Worm (Caenorhabditis elegans) whole organism, midembryonic: ENCODE data around the gene eyg-1.

Experiments used
- T22C8.4 ChIP-seq: fragments of 200-800 bp; sonication (Bioruptor generic); IDR thresholded peaks from 2 replicates; pipeline ENCODE4 v1.3.6; 2022; ENCODE audit warnings: missing genetic modification characterization, missing compliant biosample characterization
- cog-1 ChIP-seq: sonication (generic microtip); optimal IDR thresholded peaks from 2 replicates; lab custom pipeline; 2016; ENCODE audit warnings: missing genetic modification characterization, missing compliant biosample characterization
- flt-1 ChIP-seq: fragments of 200-800 bp; sonication (Bioruptor generic); IDR thresholded peaks from 2 replicates; pipeline ENCODE4 v1.3.6; 2022; ENCODE audit warnings: missing genetic modification characterization, missing compliant biosample characterization
- klf-2 ChIP-seq: fragments of 200-800 bp; sonication (Bioruptor generic); conservative IDR thresholded peaks from 2 replicates; pipeline ENCODE4 v1.3.6; 2022; ENCODE audit warnings: missing genetic modification reagents, missing genetic modification characterization, missing compliant biosample characterization
- med-1 ChIP-seq: sonication (generic microtip); optimal IDR thresholded peaks from 2 replicates; lab custom pipeline; 2017; ENCODE audit warnings: missing genetic modification characterization, mild to moderate bottlenecking, missing compliant biosample characterization, antibody characterized with exemption, missing genetic modification reagents; ENCODE audit not compliant: insufficient read depth
- ref-1 ChIP-seq: fragments of 200-800 bp; sonication (Bioruptor generic); conservative IDR thresholded peaks from 2 replicates; pipeline ENCODE4 v1.3.6; 2022; ENCODE audit warnings: missing genetic modification reagents, missing genetic modification characterization, missing compliant biosample characterization
- tab-1 ChIP-seq: fragments of 200-800 bp; sonication (Bioruptor generic); IDR thresholded peaks from 2 replicates; pipeline ENCODE4 v1.3.6; 2022; ENCODE audit warnings: missing genetic modification characterization, missing compliant biosample characterization
- ztf-23 ChIP-seq: fragments of 200-800 bp; sonication (Bioruptor generic); IDR thresholded peaks from 2 replicates; pipeline ENCODE4 v1.3.6; 2022; ENCODE audit warnings: missing genetic modification reagents, missing genetic modification characterization, missing compliant biosample characterization
- ztf-29 ChIP-seq: fragments of 200-800 bp; sonication (Bioruptor generic); IDR thresholded peaks from 2 replicates; pipeline ENCODE4 v1.3.6; 2022; ENCODE audit warnings: missing genetic modification reagents, missing genetic modification characterization, missing compliant biosample characterization

eyg-1 gene

DNA sequence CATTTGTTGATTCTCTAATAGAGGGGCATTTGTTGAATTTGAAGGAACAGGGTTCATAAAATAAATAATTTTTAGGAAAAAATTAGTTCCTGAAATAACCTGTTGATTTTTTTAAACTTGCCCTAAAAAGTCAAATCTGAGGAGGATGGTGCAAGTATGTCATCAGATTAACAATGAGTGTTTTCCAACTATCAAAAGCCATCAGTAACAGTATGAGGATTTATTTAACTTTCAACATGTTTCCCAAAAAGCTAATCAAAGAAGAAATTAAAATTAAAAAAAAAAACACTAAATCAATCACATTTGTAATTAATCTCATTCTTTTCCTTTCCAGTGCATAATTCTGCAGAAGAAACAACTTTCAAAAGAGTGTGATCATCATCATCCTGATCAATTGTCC, 31.8 kb upstream of the eyg-1 start, which contains the start of gene chil-5:
Gene chil-5, minus strand, starts transcription at position 101 of the 400 bp plus-strand sequence.
- TF ChIP-seq med-1 (GFP tag; lab: Kevin White, UChicago) (no peak), ztf-23 (GFP tag; lab: Robert Waterston, UW) (no peak), tab-1 (GFP tag; lab: Robert Waterston, UW) (no peak), ref-1 (GFP tag; lab: Robert Waterston, UW) (no peak), ztf-29 (GFP tag; lab: Robert Waterston, UW) (no peak), T22C8.4 (GFP tag; lab: Robert Waterston, UW) (no peak), flt-1 (GFP tag; lab: Robert Waterston, UW) (no peak), klf-2 (no peak), cog-1 (tag; lab: Kevin White, UChicago) (no peak)

DNA sequence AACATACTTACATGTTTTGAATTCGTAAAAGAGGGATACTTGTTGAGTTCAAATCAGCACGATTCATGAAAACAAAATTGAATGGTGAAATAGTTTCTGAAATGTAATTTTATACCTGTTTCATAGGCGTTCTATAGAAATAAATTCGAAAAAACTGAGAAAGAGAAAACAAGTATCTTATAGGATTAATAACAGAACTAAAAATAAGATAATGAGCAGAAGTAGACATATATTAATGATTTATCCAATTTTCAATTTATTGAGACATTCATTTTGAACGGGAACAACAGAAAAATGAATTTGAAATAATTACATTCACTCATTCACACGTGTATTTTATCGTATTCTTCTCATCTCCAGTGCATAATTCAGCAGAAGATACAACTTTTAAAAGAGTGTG, 30.0 kb upstream of the eyg-1 start, which contains the start of gene chil-6:
Gene chil-6, minus strand, starts transcription at position 101 of the 400 bp plus-strand sequence.
- TF ChIP-seq ztf-23 (GFP tag; lab: Robert Waterston, UW) (no peak), T22C8.4 (GFP tag; lab: Robert Waterston, UW) (no peak), klf-2 (no peak), cog-1 (tag; lab: Kevin White, UChicago) (no peak), ztf-29 (GFP tag; lab: Robert Waterston, UW) (no peak), med-1 (GFP tag; lab: Kevin White, UChicago) (no peak), ref-1 (GFP tag; lab: Robert Waterston, UW) (no peak), flt-1 (GFP tag; lab: Robert Waterston, UW) (no peak), tab-1 (GFP tag; lab: Robert Waterston, UW) (no peak)

DNA sequence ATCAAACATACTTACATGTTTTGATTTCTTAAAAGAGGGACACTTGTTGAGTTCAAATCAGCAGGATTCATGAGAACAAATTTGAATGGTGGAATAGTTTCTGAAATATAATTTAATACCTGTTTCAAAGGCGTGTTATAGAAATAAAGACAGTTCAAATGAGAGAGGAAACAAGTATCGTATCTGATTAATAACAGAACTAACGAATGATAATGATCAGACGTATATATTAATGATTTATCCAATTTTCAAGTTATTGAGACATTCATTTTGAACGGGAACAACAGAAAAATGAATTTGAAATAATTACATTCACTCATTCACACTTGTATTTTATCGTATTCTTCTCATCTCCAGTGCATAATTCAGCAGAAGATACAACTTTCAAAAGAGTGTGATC, 27.9 kb upstream of the eyg-1 start, which contains the start of gene chil-4:
Gene chil-4, minus strand, starts transcription at position 101 of the 400 bp plus-strand sequence.
- TF ChIP-seq T22C8.4 (GFP tag; lab: Robert Waterston, UW) (no peak), med-1 (GFP tag; lab: Kevin White, UChicago) (no peak), cog-1 (tag; lab: Kevin White, UChicago) (no peak), flt-1 (GFP tag; lab: Robert Waterston, UW) (no peak), tab-1 (GFP tag; lab: Robert Waterston, UW) (no peak), klf-2 (no peak), ztf-29 (GFP tag; lab: Robert Waterston, UW) (no peak), ztf-23 (GFP tag; lab: Robert Waterston, UW) (no peak), ref-1 (GFP tag; lab: Robert Waterston, UW) (no peak)

ce11 chrII:9850945-9851344, 23.2 kb upstream of the eyg-1 start, which contains the start of gene ZK938.10:
TSS of gene ZK938.10 (minus strand) at chrII:9851045.
- TF ChIP-seq ztf-29 (GFP tag; lab: Robert Waterston, UW) (no peak), flt-1 (GFP tag; lab: Robert Waterston, UW) (no peak), cog-1 (tag; lab: Kevin White, UChicago) (no peak), klf-2 (no peak), tab-1 (GFP tag; lab: Robert Waterston, UW) (no peak), ztf-23 (GFP tag; lab: Robert Waterston, UW) (no peak), ref-1 (GFP tag; lab: Robert Waterston, UW) (no peak), T22C8.4 (GFP tag; lab: Robert Waterston, UW) (no peak), med-1 (GFP tag; lab: Kevin White, UChicago) (no peak)

- TF ChIP-seq flt-1 (GFP tag; lab: Robert Waterston, UW), result no peak
- TF ChIP-seq cog-1 (tag; lab: Kevin White, UChicago), result no peak
- no peak for TF ChIP-seq med-1 (GFP tag; lab: Kevin White, UChicago)
- no peak for TF ChIP-seq klf-2
- TF ChIP-seq tab-1 (GFP tag; lab: Robert Waterston, UW), result no peak
- no peak for TF ChIP-seq ztf-29 (GFP tag; lab: Robert Waterston, UW)
- no peak for TF ChIP-seq ztf-23 (GFP tag; lab: Robert Waterston, UW)
- no peak for TF ChIP-seq ref-1 (GFP tag; lab: Robert Waterston, UW)
- TF ChIP-seq T22C8.4 (GFP tag; lab: Robert Waterston, UW), result no peak
Measured at ce11 chrII:9849497-9849896, 21.7 kb upstream of the eyg-1 start, which contains the start of gene old-2. TSS of gene old-2 (minus strand) at chrII:9849597.

ce11 chrII:9845239-9845638, 17.5 kb upstream of the eyg-1 start, which contains the start of gene chil-9:
TSS of gene chil-9 (minus strand) at chrII:9845339.
- TF ChIP-seq cog-1 (tag; lab: Kevin White, UChicago) (no peak), flt-1 (GFP tag; lab: Robert Waterston, UW) (no peak), ref-1 (GFP tag; lab: Robert Waterston, UW) (no peak), klf-2 (no peak), tab-1 (GFP tag; lab: Robert Waterston, UW) (no peak)

DNA sequence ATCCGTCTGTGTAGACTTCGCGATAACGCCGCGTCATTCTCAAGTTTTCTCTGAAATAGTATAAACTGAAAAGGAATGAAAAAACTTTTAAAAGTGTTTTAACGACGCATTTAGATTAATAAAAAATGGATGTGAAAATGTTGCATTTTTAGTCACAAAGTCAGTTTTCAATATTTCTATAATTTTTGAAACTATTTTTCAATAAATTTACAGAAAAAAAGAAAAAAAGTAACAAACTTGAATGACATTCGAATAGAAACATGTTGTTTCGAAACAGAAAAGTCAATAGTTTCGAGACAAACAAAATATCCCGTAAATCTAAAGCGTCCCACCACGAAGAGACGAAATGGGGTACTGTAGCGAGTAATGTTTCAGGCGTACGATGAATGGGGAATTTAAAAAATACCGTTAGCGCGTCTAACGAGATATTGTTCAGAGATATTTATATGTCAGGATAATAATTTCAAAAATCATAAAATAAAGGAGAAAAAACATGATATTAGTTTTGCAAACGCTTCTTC, 14.3 kb upstream of the eyg-1 start, which contains the start of gene rnh-1.2:
Gene rnh-1.2, minus strand, starts transcription at position 51 of the 521 bp plus-strand sequence.
- no peak for TF ChIP-seq T22C8.4 (GFP tag; lab: Robert Waterston, UW)
- no peak for TF ChIP-seq klf-2
- no peak for TF ChIP-seq tab-1 (GFP tag; lab: Robert Waterston, UW)
- TF ChIP-seq med-1 (GFP tag; lab: Kevin White, UChicago), result no peak
- no peak for TF ChIP-seq ztf-29 (GFP tag; lab: Robert Waterston, UW)
- TF ChIP-seq ref-1 (GFP tag; lab: Robert Waterston, UW), result no peak
- TF ChIP-seq flt-1 (GFP tag; lab: Robert Waterston, UW), result no peak
- no peak for TF ChIP-seq ztf-23 (GFP tag; lab: Robert Waterston, UW)
- no peak for TF ChIP-seq cog-1 (tag; lab: Kevin White, UChicago)

ce11 chrII:9840313-9840712, 12.6 kb upstream of the eyg-1 start, which contains the start of gene ZK938.11:
TSS of gene ZK938.11 (minus strand) at chrII:9840413.
- TF ChIP-seq tab-1 (GFP tag; lab: Robert Waterston, UW) (no peak), T22C8.4 (GFP tag; lab: Robert Waterston, UW) (no peak), med-1 (GFP tag; lab: Kevin White, UChicago) (no peak), cog-1 (tag; lab: Kevin White, UChicago) (no peak), klf-2 (no peak), flt-1 (GFP tag; lab: Robert Waterston, UW) (no peak), ref-1 (GFP tag; lab: Robert Waterston, UW) (no peak), ztf-23 (GFP tag; lab: Robert Waterston, UW) (no peak), ztf-29 (GFP tag; lab: Robert Waterston, UW) (no peak)
